Fruit fly (Drosophila melanogaster) whole organism, prepupa: ENCODE results near the gene Mettl3.

Experiments
- Blimp-1 ChIP-seq: fragments of 200-800 bp; sonication (Bioruptor generic); optimal IDR thresholded peaks from 3 replicates; lab custom pipeline; 2017; ENCODE audit warnings: missing biosample characterization, missing genetic modification characterization, mild to moderate bottlenecking, moderate library complexity, missing genetic modification reagents
- CG10631 ChIP-seq: fragments of 200-800 bp; sonication (Bioruptor generic); optimal IDR thresholded peaks from 2 replicates; lab custom pipeline; 2016; ENCODE audit warnings: missing biosample characterization, missing genetic modification characterization
- CG11294 ChIP-seq: fragments of 200-800 bp; sonication (Bioruptor generic); IDR thresholded peaks from 2 replicates; pipeline ENCODE4 v1.3.6; 2022; ENCODE audit warnings: missing biosample characterization, missing genetic modification characterization
- CG11762 ChIP-seq: fragments of 200-800 bp; sonication (Bioruptor generic); optimal IDR thresholded peaks from 3 replicates; lab custom pipeline; 2016; ENCODE audit warnings: missing biosample characterization, missing genetic modification characterization; ENCODE audit not compliant: insufficient read depth
- CG11902 ChIP-seq: fragments of 200-800 bp; sonication (Bioruptor generic); optimal IDR thresholded peaks from 3 replicates; lab custom pipeline; 2016; ENCODE audit warnings: missing biosample characterization, missing genetic modification characterization
- CG1621 ChIP-seq: fragments of 200-800 bp; sonication (Bioruptor generic); optimal IDR thresholded peaks from 3 replicates; lab custom pipeline; 2018; ENCODE audit warnings: missing biosample characterization, mild to moderate bottlenecking, missing genetic modification characterization
- CG3032 ChIP-seq: fragments of 200-800 bp; optimal IDR thresholded peaks from 2 replicates; lab custom pipeline; 2019; ENCODE audit warnings: missing biosample characterization, mild to moderate bottlenecking, missing genetic modification characterization, moderate library complexity
- CG31627 ChIP-seq: fragments of 200-800 bp; sonication (Bioruptor generic); optimal IDR thresholded peaks from 3 replicates; lab custom pipeline; 2016; ENCODE audit warnings: missing biosample characterization, missing genetic modification characterization
- CG32006 ChIP-seq: fragments of 200-800 bp; sonication (Bioruptor generic); optimal IDR thresholded peaks from 3 replicates; lab custom pipeline; 2017; ENCODE audit warnings: missing biosample characterization, mild to moderate bottlenecking, missing genetic modification characterization
- CG34406 ChIP-seq: fragments of 200-800 bp; sonication (Bioruptor generic); optimal IDR thresholded peaks from 3 replicates; lab custom pipeline; 2016; ENCODE audit warnings: missing biosample characterization, missing genetic modification characterization
- CG3919 ChIP-seq: fragments of 200-800 bp; sonication (Bioruptor generic); optimal IDR thresholded peaks from 3 replicates; lab custom pipeline; 2016; ENCODE audit warnings: missing biosample characterization, missing genetic modification characterization
- CG4318 ChIP-seq: fragments of 200-800 bp; sonication (Bioruptor generic); optimal IDR thresholded peaks from 3 replicates; lab custom pipeline; 2017; ENCODE audit warnings: missing biosample characterization, mild to moderate bottlenecking, missing genetic modification characterization
- CG6163 ChIP-seq: fragments of 200-800 bp; sonication (Bioruptor generic); IDR thresholded peaks from 3 replicates; pipeline ENCODE4 v1.3.6; 2022; ENCODE audit warnings: missing biosample characterization, missing genetic modification characterization
- CG6276 ChIP-seq: fragments of 200-800 bp; sonication (Bioruptor generic); optimal IDR thresholded peaks from 2 replicates; lab custom pipeline; 2017; ENCODE audit warnings: missing biosample characterization, mild to moderate bottlenecking, missing genetic modification characterization
- CG6792 ChIP-seq: fragments of 200-800 bp; sonication (Bioruptor generic); optimal IDR thresholded peaks from 3 replicates; lab custom pipeline; 2016; ENCODE audit warnings: missing biosample characterization, missing genetic modification characterization
- CG6854 ChIP-seq: fragments of 200-800 bp; sonication (Bioruptor generic); optimal IDR thresholded peaks from 2 replicates; lab custom pipeline; 2017; ENCODE audit warnings: missing biosample characterization, mild to moderate bottlenecking, missing genetic modification characterization
- CG7368 ChIP-seq: fragments of 200-800 bp; sonication (Bioruptor generic); optimal IDR thresholded peaks from 3 replicates; lab custom pipeline; 2016; ENCODE audit warnings: missing biosample characterization, missing genetic modification characterization
- CG8119 ChIP-seq: fragments of 200-800 bp; sonication (Bioruptor generic); IDR thresholded peaks from 3 replicates; pipeline ENCODE4 v1.3.6; 2022; ENCODE audit warnings: missing biosample characterization, missing genetic modification characterization
- CG8319 ChIP-seq: fragments of 200-800 bp; sonication (Bioruptor generic); optimal IDR thresholded peaks from 3 replicates; lab custom pipeline; 2016; ENCODE audit warnings: missing biosample characterization, missing genetic modification characterization
- Eip78C ChIP-seq: fragments of 200-800 bp; sonication (Bioruptor generic); peaks from one replicate; lab custom pipeline; 2016; ENCODE audit warnings: missing biosample characterization, missing genetic modification characterization
- Ets96B ChIP-seq: fragments of 200-800 bp; optimal IDR thresholded peaks from 2 replicates; lab custom pipeline; 2019; ENCODE audit warnings: missing biosample characterization, mild to moderate bottlenecking, missing genetic modification characterization, moderate library complexity
- Gug ChIP-seq: fragments of 200-800 bp; sonication (Bioruptor generic); IDR thresholded peaks from 2 replicates; pipeline ENCODE4 v1.3.6; 2022; ENCODE audit warnings: missing biosample characterization, missing genetic modification characterization
- Hr38 ChIP-seq: sonication (Bioruptor generic); optimal IDR thresholded peaks from 2 replicates; lab custom pipeline; 2016; ENCODE audit warnings: missing biosample characterization, missing genetic modification characterization
- Hr39 ChIP-seq: fragments of 200-800 bp; sonication (Bioruptor generic); optimal IDR thresholded peaks from 2 replicates; lab custom pipeline; 2016; ENCODE audit warnings: missing biosample characterization, missing genetic modification characterization
- Hr4 ChIP-seq: fragments of 200-800 bp; sonication (Bioruptor generic); optimal IDR thresholded peaks from 3 replicates; lab custom pipeline; 2016; ENCODE audit warnings: missing biosample characterization, missing genetic modification characterization
- Lpt ChIP-seq: fragments of 200-800 bp; sonication (Bioruptor generic); optimal IDR thresholded peaks from 3 replicates; lab custom pipeline; 2016; ENCODE audit warnings: missing biosample characterization, missing genetic modification characterization
- Met ChIP-seq: fragments of 200-800 bp; sonication (Bioruptor generic); optimal IDR thresholded peaks from 3 replicates; lab custom pipeline; 2016; ENCODE audit warnings: missing biosample characterization, missing genetic modification characterization
- OdsH ChIP-seq: fragments of 200-800 bp; sonication (Bioruptor generic); optimal IDR thresholded peaks from 3 replicates; lab custom pipeline; 2016; ENCODE audit warnings: missing biosample characterization, missing genetic modification characterization
- Smox ChIP-seq: fragments of 200-800 bp; sonication (Bioruptor generic); optimal IDR thresholded peaks from 3 replicates; lab custom pipeline; 2016; ENCODE audit warnings: missing biosample characterization, missing genetic modification characterization
- Sox102F ChIP-seq: fragments of 200-800 bp; sonication (Bioruptor generic); optimal IDR thresholded peaks from 2 replicates; lab custom pipeline; 2016; ENCODE audit warnings: missing biosample characterization, mild to moderate bottlenecking, missing genetic modification characterization
- Sox14 ChIP-seq: fragments of 200-800 bp; sonication (Bioruptor generic); optimal IDR thresholded peaks from 3 replicates; lab custom pipeline; 2016; ENCODE audit warnings: missing biosample characterization, missing genetic modification characterization
- Sox15 ChIP-seq: fragments of 200-800 bp; sonication (Bioruptor generic); optimal IDR thresholded peaks from 3 replicates; lab custom pipeline; 2016; ENCODE audit warnings: missing biosample characterization, missing genetic modification characterization
- acj6 ChIP-seq: fragments of 200-800 bp; sonication (Bioruptor generic); optimal IDR thresholded peaks from 3 replicates; lab custom pipeline; 2016; ENCODE audit warnings: missing biosample characterization, missing genetic modification characterization
- cyc ChIP-seq: fragments of 200-800 bp; sonication (Bioruptor generic); optimal IDR thresholded peaks from 3 replicates; lab custom pipeline; 2016; ENCODE audit warnings: missing biosample characterization, missing genetic modification characterization
- dac ChIP-seq: fragments of 200-800 bp; sonication (Bioruptor generic); optimal IDR thresholded peaks from 2 replicates; lab custom pipeline; 2017; ENCODE audit warnings: missing biosample characterization, mild to moderate bottlenecking, missing genetic modification characterization
- dsx ChIP-seq: fragments of 200-800 bp; optimal IDR thresholded peaks from 3 replicates; lab custom pipeline; 2019; ENCODE audit warnings: missing biosample characterization, mild to moderate bottlenecking, missing genetic modification characterization, moderate library complexity; ENCODE audit not compliant: poor library complexity, severe bottlenecking
- eg ChIP-seq: fragments of 200-800 bp; sonication (Bioruptor generic); IDR thresholded peaks from 3 replicates; pipeline ENCODE4 v1.3.6; 2022; ENCODE audit warnings: missing biosample characterization, missing genetic modification characterization
- esn ChIP-seq: fragments of 200-800 bp; sonication (Bioruptor generic); optimal IDR thresholded peaks from 2 replicates; lab custom pipeline; 2016; ENCODE audit warnings: missing biosample characterization, mild to moderate bottlenecking, missing genetic modification characterization, moderate library complexity
- fd85E ChIP-seq: fragments of 200-800 bp; sonication (Bioruptor generic); optimal IDR thresholded peaks from 3 replicates; lab custom pipeline; 2016; ENCODE audit warnings: missing biosample characterization, missing genetic modification characterization
- fkh ChIP-seq: fragments of 200-800 bp; sonication (Bioruptor generic); optimal IDR thresholded peaks from 3 replicates; lab custom pipeline; 2017; ENCODE audit warnings: missing biosample characterization, mild to moderate bottlenecking, missing genetic modification characterization, moderate library complexity
- lz ChIP-seq: fragments of 200-800 bp; sonication (Bioruptor generic); optimal IDR thresholded peaks from 3 replicates; lab custom pipeline; 2016; ENCODE audit warnings: missing biosample characterization, missing genetic modification characterization
- net ChIP-seq: fragments of 200-800 bp; sonication (Bioruptor generic); optimal IDR thresholded peaks from 3 replicates; lab custom pipeline; 2016; ENCODE audit warnings: missing biosample characterization, missing genetic modification characterization
- pdm3 ChIP-seq: fragments of 200-800 bp; sonication (Bioruptor generic); optimal IDR thresholded peaks from 3 replicates; lab custom pipeline; 2016; ENCODE audit warnings: missing biosample characterization, missing genetic modification characterization
- spab ChIP-seq: fragments of 200-800 bp; sonication (Bioruptor generic); optimal IDR thresholded peaks from 2 replicates; lab custom pipeline; 2017; ENCODE audit warnings: missing biosample characterization, mild to moderate bottlenecking, missing genetic modification characterization, missing genetic modification reagents
- ss ChIP-seq, 2 experiments: fragments of 200-800 bp; sonication (Bioruptor generic); optimal IDR thresholded peaks; 2 replicates in 1 of 2; 3 replicates in 1 of 2; lab custom pipeline; 2017 to 2018; ENCODE audit warnings: mild to moderate bottlenecking in 2 of 2, missing biosample characterization in 2 of 2, missing genetic modification characterization in 2 of 2, moderate library complexity in 1 of 2
- svp ChIP-seq: fragments of 200-800 bp; sonication (Bioruptor generic); peaks from one replicate; lab custom pipeline; 2016; ENCODE audit warnings: missing biosample characterization, missing genetic modification characterization
- topi ChIP-seq: fragments of 200-800 bp; sonication (Bioruptor generic); optimal IDR thresholded peaks from 3 replicates; lab custom pipeline; 2016; ENCODE audit warnings: missing biosample characterization, missing genetic modification characterization
- vri ChIP-seq: fragments of 200-800 bp; sonication (Bioruptor generic); optimal IDR thresholded peaks from 3 replicates; lab custom pipeline; 2016; ENCODE audit warnings: missing biosample characterization, mild to moderate bottlenecking, missing genetic modification characterization

Mettl3 gene

DNA sequence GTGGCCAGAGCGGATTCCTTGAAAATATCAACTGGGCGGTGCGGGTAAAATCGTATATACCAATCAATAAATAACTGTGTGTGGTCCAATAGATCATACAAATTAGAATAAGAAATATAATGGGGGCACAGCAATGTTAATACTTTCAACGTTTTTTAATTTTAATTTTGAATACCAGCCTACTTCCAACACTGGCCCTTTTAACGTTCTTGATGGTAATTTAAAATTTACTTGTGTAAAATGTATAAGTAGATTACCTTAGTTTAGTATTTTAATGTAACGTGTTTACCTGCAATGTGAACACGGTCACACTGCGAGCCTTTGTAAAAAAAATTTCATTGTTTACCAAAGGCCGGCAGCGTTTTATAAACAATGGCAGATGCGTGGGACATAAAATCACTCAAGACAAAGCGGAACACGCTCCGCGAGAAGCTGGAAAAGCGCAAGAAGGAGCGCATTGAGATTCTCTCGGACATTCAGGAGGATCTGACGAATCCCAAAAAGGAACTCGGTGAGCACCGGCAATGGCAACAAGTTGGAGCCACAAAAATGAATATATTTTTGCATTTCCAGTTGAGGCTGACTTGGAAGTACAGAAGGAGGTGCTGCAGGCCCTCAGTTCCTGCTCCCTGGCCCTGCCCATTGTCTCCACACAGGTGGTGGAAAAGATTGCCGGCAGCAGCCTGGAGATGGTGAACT, at the start of gene Mettl3, which contains the start of gene KrT95D:
Gene Mettl3, plus strand, starts transcription at position 333 of the 699 bp plus-strand sequence.
Gene KrT95D, minus strand, starts transcription at position 3 of the 699 bp plus-strand sequence.
- TF ChIP-seq Ets96B (no peak), CG11762 (GFP tag; lab: Kevin White, UChicago) (no peak), fkh (GFP tag; lab: Kevin White, UChicago) (peak; percentile 98), CG6792 (GFP tag; lab: Kevin White, UChicago) (no peak), CG11294 (GFP tag; lab: Robert Waterston, UW) (no peak), CG31627 (GFP tag; lab: Kevin White, UChicago) (peak; percentile 30), lz (GFP tag; lab: Kevin White, UChicago) (peak; percentile 2), CG3032 (tag; lab: Kevin White, UChicago) (peak; percentile 1), CG10631 (GFP tag; lab: Kevin White, UChicago) (no peak), Gug (GFP tag; lab: Robert Waterston, UW) (no peak), Sox14 (peak; percentile 87), cyc (peak; percentile 3), Hr4 (GFP tag; lab: Kevin White, UChicago) (peak; percentile 9), eg (GFP tag; lab: Robert Waterston, UW) (no peak), Hr39 (peak; percentile 11), Smox (GFP tag; lab: Kevin White, UChicago) (peak; percentile 1), CG32006 (GFP tag; lab: Kevin White, UChicago) (no peak), Met (peak; percentile 49)

DNA sequence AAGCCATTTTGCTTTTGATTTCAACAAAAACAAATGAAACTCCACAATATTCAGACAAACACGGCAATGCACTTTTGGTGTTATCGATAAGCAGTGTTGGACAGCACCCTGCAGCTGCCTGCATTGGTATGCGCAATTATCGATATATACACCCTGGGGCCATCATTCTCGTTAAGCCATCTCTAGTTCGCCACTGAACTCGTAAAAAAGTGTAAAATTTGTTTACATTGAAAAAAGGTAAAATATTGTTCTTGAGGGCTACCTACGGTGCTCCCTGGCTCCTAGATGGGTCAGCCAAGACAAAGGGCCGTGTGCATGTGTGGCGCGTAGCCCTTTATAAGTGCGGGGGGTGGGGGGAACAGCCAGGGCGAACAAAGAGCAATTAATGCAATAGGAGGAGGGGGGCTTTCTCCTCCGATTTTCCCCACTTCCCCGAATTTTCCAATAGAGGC, 45.5 kb upstream of the Mettl3 start, which contains the start of the genes CG13603 and CG5902:
Gene CG13603, minus strand, starts transcription at position 91 of the 452 bp plus-strand sequence.
Gene CG5902, plus strand, starts transcription at position 164 of the 452 bp plus-strand sequence.
- TF ChIP-seq esn (GFP tag; lab: Kevin White, UChicago) (peak; percentile 61), Hr38 (GFP tag; lab: Kevin White, UChicago) (no peak), topi (GFP tag; lab: Kevin White, UChicago) (no peak), CG1621 (tag; lab: Kevin White, UChicago) (no peak), Sox102F (GFP tag; lab: Kevin White, UChicago) (no peak), acj6 (GFP tag; lab: Kevin White, UChicago) (no peak), net (GFP tag; lab: Kevin White, UChicago) (peak; percentile 28), Eip78C (no peak), pdm3 (GFP tag; lab: Kevin White, UChicago) (no peak), CG34406 (GFP tag; lab: Kevin White, UChicago) (peak; percentile 34), Ets96B (peak; percentile 11), Met (no peak), Gug (GFP tag; lab: Robert Waterston, UW) (no peak), CG6276 (GFP tag; lab: Kevin White, UChicago) (no peak), svp (GFP tag; lab: Kevin White, UChicago) (peak; percentile 79), CG4318 (GFP tag; lab: Kevin White, UChicago) (no peak), CG8119 (GFP tag; lab: Robert Waterston, UW) (no peak), CG3919 (no peak), dac (GFP tag; lab: Kevin White, UChicago) (no peak), vri (GFP tag; lab: Kevin White, UChicago) (no peak), eg (GFP tag; lab: Robert Waterston, UW) (no peak), OdsH (no peak), CG8319 (GFP tag; lab: Kevin White, UChicago) (no peak), CG6854 (peak; percentile 45), CG6163 (GFP tag; lab: Robert Waterston, UW) (peak; percentile 69; the same call in 1 of the 3 replicates), CG7368 (GFP tag; lab: Kevin White, UChicago) (peak; percentile 26), CG11902 (GFP tag; lab: Kevin White, UChicago) (no peak), ss (GFP tag; optimal IDR thresholded peaks at IDR 0.05; lab: Kevin White, UChicago) (peak in 1 of 2 experiments; percentile 72), fd85E (no peak), CG31627 (GFP tag; lab: Kevin White, UChicago) (no peak), CG32006 (GFP tag; lab: Kevin White, UChicago) (no peak), spab (peak; percentile 31), Blimp-1 (GFP tag; lab: Kevin White, UChicago) (no peak), CG6792 (GFP tag; lab: Kevin White, UChicago) (peak; percentile 29), dsx (peak; percentile 36), Sox15 (GFP tag; lab: Kevin White, UChicago) (no peak), Sox14 (peak; percentile 96), CG10631 (GFP tag; lab: Kevin White, UChicago) (no peak), Lpt (no peak), fkh (GFP tag; lab: Kevin White, UChicago) (no peak), Hr4 (GFP tag; lab: Kevin White, UChicago) (no peak)
